Fruit fly (Drosophila melanogaster) whole organism: ENCODE data around the gene Svip.

Source experiments
- CG8478 ChIP-seq: fragments of >200 bp; optimal IDR thresholded peaks from 2 replicates; lab custom pipeline; 2018; ENCODE audit warnings: inconsistent platforms
- Dll ChIP-seq: fragments of >200 bp; optimal IDR thresholded peaks from 2 replicates; lab custom pipeline; 2017
- EcR ChIP-seq, 2 experiments: fragments of >200 bp; optimal IDR thresholded peaks; 2 replicates each; lab custom pipeline; 2017; ENCODE audit warnings: missing biosample characterization in 2 of 2, missing genetic modification characterization in 2 of 2, missing genetic modification reagents in 2 of 2
- pan ChIP-seq: fragments of >200 bp; optimal IDR thresholded peaks from 2 replicates; lab custom pipeline; 2017
- psq ChIP-seq: fragments of >200 bp; optimal IDR thresholded peaks from 2 replicates; lab custom pipeline; 2017
- usp ChIP-seq: fragments of >200 bp; optimal IDR thresholded peaks from 2 replicates; lab custom pipeline; 2017; ENCODE audit warnings: missing biosample characterization, missing genetic modification characterization, mixed read lengths

The Svip gene

dm6 chr3L:9372278-9372975, 13.6 kb downstream of the Svip start, which contains the start of the genes Hsp67Bc, CG4456 and Hsp22:
Hsp67Bc (minus strand) TSS chr3L:9372497.
CG4456 (plus strand) TSS chr3L:9372722.
Hsp22 (plus strand) TSS chr3L:9372931.
- TF ChIP-seq usp (GFP tag; lab: Kevin White, UChicago) (no peak), EcR (GFP tag; optimal IDR thresholded peaks at IDR 0.05; lab: Kevin White, UChicago) (peak in 1 of 2 experiments; percentile 72)

- TF ChIP-seq CG8478 (lab: Kevin White, UChicago) (no peak), EcR (GFP tag; optimal IDR thresholded peaks at IDR 0.05; lab: Kevin White, UChicago) (peak; percentile 26 to 68), usp (GFP tag; lab: Kevin White, UChicago) (no peak)
Observed at dm6 chr3L:9373374-9374004, 14.7 kb downstream of the Svip start.

dm6 chr3L:9375130-9375529, 16.3 kb downstream of the Svip start, which contains the start of gene CG4461:
CG4461 (plus strand) TSS chr3L:9375430.
- TF ChIP-seq usp (GFP tag; lab: Kevin White, UChicago) (no peak), pan (lab: Kevin White, UChicago) (no peak), EcR (GFP tag; optimal IDR thresholded peaks at IDR 0.05; lab: Kevin White, UChicago) (no peak), psq (lab: Kevin White, UChicago) (no peak), Dll (lab: Kevin White, UChicago) (no peak), CG8478 (lab: Kevin White, UChicago) (no peak)

- TF ChIP-seq psq (lab: Kevin White, UChicago): no peak
- TF ChIP-seq usp (GFP tag; lab: Kevin White, UChicago): no peak
- TF ChIP-seq Dll (lab: Kevin White, UChicago): no peak
- TF ChIP-seq pan (lab: Kevin White, UChicago): no peak
- no peak for TF ChIP-seq CG8478 (lab: Kevin White, UChicago)
- no peak for TF ChIP-seq EcR (GFP tag; optimal IDR thresholded peaks at IDR 0.05; lab: Kevin White, UChicago)
Observed at dm6 chr3L:9376573-9376972, 17.8 kb downstream of the Svip start.

- no peak for TF ChIP-seq pan (lab: Kevin White, UChicago)
- no peak for TF ChIP-seq Dll (lab: Kevin White, UChicago)
- peak; percentile 74 to 96 for TF ChIP-seq EcR (GFP tag; optimal IDR thresholded peaks at IDR 0.05; lab: Kevin White, UChicago)
- TF ChIP-seq psq (lab: Kevin White, UChicago): no peak
- no peak for TF ChIP-seq CG8478 (lab: Kevin White, UChicago)
- TF ChIP-seq usp (GFP tag; lab: Kevin White, UChicago): no peak
Observed at dm6 chr3L:9377198-9378035, 18.6 kb downstream of the Svip start, which contains the start of gene Hsp26. Hsp26 (minus strand) TSS chr3L:9377427.

dm6 chr3L:9379484-9380343, 20.9 kb downstream of the Svip start, which contains the start of gene Hsp67Ba:
Hsp67Ba (minus strand) TSS chr3L:9379534.
- TF ChIP-seq Dll (lab: Kevin White, UChicago) (peak; percentile 20), EcR (GFP tag; optimal IDR thresholded peaks at IDR 0.05; lab: Kevin White, UChicago) (no peak)

- TF ChIP-seq Dll (lab: Kevin White, UChicago) (no peak), usp (GFP tag; lab: Kevin White, UChicago) (no peak), CG8478 (lab: Kevin White, UChicago) (no peak), pan (lab: Kevin White, UChicago) (no peak), EcR (GFP tag; optimal IDR thresholded peaks at IDR 0.05; lab: Kevin White, UChicago) (no peak), psq (lab: Kevin White, UChicago) (no peak)
Observed at dm6 chr3L:9380344-9380849, 21.6 kb downstream of the Svip start.

dm6 chr3L:9381602-9382001, 22.8 kb downstream of the Svip start, which contains the start of gene Hsp23:
Hsp23 (plus strand) TSS chr3L:9381882.
- TF ChIP-seq usp (GFP tag; lab: Kevin White, UChicago) (no peak), EcR (GFP tag; optimal IDR thresholded peaks at IDR 0.05; lab: Kevin White, UChicago) (peak in 1 of 2 experiments; percentile 48), Dll (lab: Kevin White, UChicago) (peak; percentile 18), CG8478 (lab: Kevin White, UChicago) (no peak), psq (lab: Kevin White, UChicago) (no peak)

dm6 chr3L:9383345-9384075, 24.7 kb downstream of the Svip start, which contains the start of gene Hsp27:
Hsp27 (plus strand) TSS chr3L:9384063.
- no peak for TF ChIP-seq Dll (lab: Kevin White, UChicago)
- TF ChIP-seq pan (lab: Kevin White, UChicago): no peak
- TF ChIP-seq EcR (GFP tag; optimal IDR thresholded peaks at IDR 0.05; lab: Kevin White, UChicago): peak in 1 of 2 experiments; percentile 76
- peak; percentile 42 for TF ChIP-seq CG8478 (lab: Kevin White, UChicago)
- TF ChIP-seq usp (GFP tag; lab: Kevin White, UChicago): no peak
